Worm (Caenorhabditis elegans) whole organism, L1 larva: Measurements from ENCODE around the gene sec-24.1.

ENCODE experiments used
- C04F5.9 ChIP-seq: sonication (generic microtip); optimal IDR thresholded peaks from 2 replicates; lab custom pipeline; 2016; ENCODE audit warnings: missing genetic modification characterization, missing compliant biosample characterization
- C16A3.4 ChIP-seq: fragments of 150-350 bp; optimal IDR thresholded peaks from 2 replicates; lab custom pipeline; 2014; ENCODE audit warnings: missing biosample characterization, missing genetic modification characterization
- C34B4.2 ChIP-seq: sonication (generic microtip); optimal IDR thresholded peaks from 2 replicates; lab custom pipeline; 2017; ENCODE audit warnings: mild to moderate bottlenecking, missing genetic modification characterization, missing compliant biosample characterization
- F16B12.6 ChIP-seq: fragments of 150-350 bp; optimal IDR thresholded peaks from 2 replicates; lab custom pipeline; 2014; ENCODE audit warnings: missing biosample characterization, missing genetic modification characterization
- aha-1 ChIP-seq: fragments of 150-350 bp; optimal IDR thresholded peaks from 2 replicates; lab custom pipeline; 2014; ENCODE audit warnings: missing biosample characterization, missing genetic modification characterization
- alr-1 ChIP-seq: fragments of 200-800 bp; sonication (Bioruptor generic); optimal IDR thresholded peaks from 2 replicates; lab custom pipeline; 2018; ENCODE audit warnings: borderline replicate concordance, mild to moderate bottlenecking, missing genetic modification characterization, missing compliant biosample characterization
- blmp-1 ChIP-seq: fragments of 150-350 bp; optimal IDR thresholded peaks from 2 replicates; lab custom pipeline; 2014; ENCODE audit warnings: missing biosample characterization, missing genetic modification characterization
- ceh-63 ChIP-seq: fragments of 200-800 bp; sonication (Bioruptor generic); optimal IDR thresholded peaks from 2 replicates; lab custom pipeline; 2018; ENCODE audit warnings: mild to moderate bottlenecking, missing genetic modification characterization, missing compliant biosample characterization
- ceh-88 ChIP-seq: fragments of 200-800 bp; sonication (Bioruptor generic); IDR thresholded peaks from 2 replicates; pipeline ENCODE4 v1.3.6; 2022; ENCODE audit warnings: missing genetic modification characterization, missing compliant biosample characterization
- ceh-90 ChIP-seq: sonication (generic microtip); optimal IDR thresholded peaks from 2 replicates; lab custom pipeline; 2016; ENCODE audit warnings: missing genetic modification characterization, missing compliant biosample characterization
- dpl-1 ChIP-seq, 3 experiments: fragments of 150-350 bp in 2 of 3; sonication (generic microtip) in 1 of 3; optimal IDR thresholded peaks; 2 replicates each; lab custom pipeline; 2014 to 2017; ENCODE audit warnings: missing biosample characterization in 3 of 3, missing genetic modification characterization in 3 of 3, missing genetic modification reagents in 3 of 3
- efl-3 ChIP-seq: fragments of 200-800 bp; sonication (Bioruptor generic); optimal IDR thresholded peaks from 2 replicates; lab custom pipeline; 2018; ENCODE audit warnings: mild to moderate bottlenecking, missing genetic modification characterization, missing compliant biosample characterization
- egl-13 ChIP-seq: sonication (generic microtip); optimal IDR thresholded peaks from 2 replicates; lab custom pipeline; 2016; ENCODE audit warnings: missing genotype, missing genetic modification reagents, missing genetic modification characterization, missing compliant biosample characterization
- egl-27 ChIP-seq, 2 experiments: fragments of 150-350 bp in 1 of 2; sonication (generic microtip); optimal IDR thresholded peaks; 3 replicates each; lab custom pipeline; 2017 to 2018; ENCODE audit warnings: missing biosample characterization in 2 of 2, missing genetic modification characterization in 2 of 2, missing genetic modification reagents in 2 of 2
- elt-3 ChIP-seq, 6 experiments: fragments of 150-350 bp in 1 of 6; sonication (generic microtip); optimal IDR thresholded peaks; 2 replicates each; lab custom pipeline; 2017 to 2018; ENCODE audit warnings: missing biosample characterization in 6 of 6, missing genetic modification characterization in 6 of 6, inconsistent platforms in 1 of 6
- fkh-10 ChIP-seq: sonication (generic microtip); optimal IDR thresholded peaks from 2 replicates; lab custom pipeline; 2017; ENCODE audit warnings: missing biosample characterization, missing genetic modification reagents, missing genetic modification characterization
- fkh-4 ChIP-seq: sonication (generic microtip); optimal IDR thresholded peaks from 2 replicates; lab custom pipeline; 2016; ENCODE audit warnings: missing compliant biosample characterization, missing genetic modification characterization, borderline replicate concordance
- fos-1 ChIP-seq: fragments of 150-350 bp; optimal IDR thresholded peaks from 2 replicates; lab custom pipeline; 2014; ENCODE audit warnings: missing biosample characterization, missing genetic modification characterization
- hlh-17 ChIP-seq: fragments of 200-800 bp; sonication (Bioruptor generic); optimal IDR thresholded peaks from 2 replicates; lab custom pipeline; 2018; ENCODE audit warnings: missing genetic modification characterization, mild to moderate bottlenecking, missing compliant biosample characterization, moderate library complexity, borderline replicate concordance
- hlh-4 ChIP-seq: sonication (generic microtip); optimal IDR thresholded peaks from 2 replicates; lab custom pipeline; 2016; ENCODE audit warnings: mild to moderate bottlenecking, missing genetic modification characterization, missing compliant biosample characterization
- hpl-2 ChIP-seq: fragments of 150-350 bp; optimal IDR thresholded peaks from 2 replicates; lab custom pipeline; 2014; ENCODE audit warnings: missing biosample characterization, missing genetic modification reagents, missing genetic modification characterization
- irx-1 ChIP-seq: sonication (generic microtip); optimal IDR thresholded peaks from 2 replicates; lab custom pipeline; 2016; ENCODE audit warnings: missing genetic modification characterization, missing compliant biosample characterization
- isw-1 ChIP-seq: fragments of 200-800 bp; sonication (Bioruptor generic); IDR thresholded peaks from 2 replicates; pipeline ENCODE4 v1.3.6; 2022; ENCODE audit warnings: missing genetic modification characterization, missing compliant biosample characterization
- jun-1 ChIP-seq: fragments of 150-350 bp; optimal IDR thresholded peaks from 2 replicates; lab custom pipeline; 2014; ENCODE audit warnings: missing biosample characterization, missing genetic modification reagents, missing genetic modification characterization
- lin-13 ChIP-seq: fragments of 150-350 bp; optimal IDR thresholded peaks from 2 replicates; lab custom pipeline; 2014; ENCODE audit warnings: missing biosample characterization, missing genetic modification reagents, missing genetic modification characterization
- lin-15B ChIP-seq: fragments of 150-350 bp; sonication (generic microtip); optimal IDR thresholded peaks from 3 replicates; lab custom pipeline; 2014; ENCODE audit warnings: missing biosample characterization, missing genetic modification characterization
- lin-35 ChIP-seq, 2 experiments: fragments of 150-350 bp; optimal IDR thresholded peaks; 2 replicates each; lab custom pipeline; 2014; ENCODE audit warnings: missing biosample characterization in 2 of 2, missing genetic modification characterization in 2 of 2, missing genetic modification reagents in 2 of 2
- lin-39 ChIP-seq: fragments of 150-350 bp; optimal IDR thresholded peaks from 2 replicates; lab custom pipeline; 2014; ENCODE audit warnings: missing biosample characterization, missing genetic modification reagents, missing genetic modification characterization
- lsy-2 ChIP-seq, 2 experiments: fragments of 150-350 bp; optimal IDR thresholded peaks; 2 replicates each; lab custom pipeline; 2014; ENCODE audit warnings: missing biosample characterization in 2 of 2, missing genetic modification characterization in 2 of 2
- mab-9 ChIP-seq: fragments of 200-800 bp; sonication (Bioruptor generic); IDR thresholded peaks from 2 replicates; pipeline ENCODE4 v1.3.6; 2022; ENCODE audit warnings: missing genetic modification reagents, missing genetic modification characterization, missing compliant biosample characterization
- mef-2 ChIP-seq: fragments of 150-350 bp; optimal IDR thresholded peaks from 2 replicates; lab custom pipeline; 2014; ENCODE audit warnings: missing biosample characterization, missing genetic modification characterization
- mep-1 ChIP-seq: fragments of 150-350 bp; optimal IDR thresholded peaks from 2 replicates; lab custom pipeline; 2014; ENCODE audit warnings: missing biosample characterization, missing genetic modification characterization
- nhr-11 ChIP-seq: fragments of 150-350 bp; optimal IDR thresholded peaks from 2 replicates; lab custom pipeline; 2014; ENCODE audit warnings: missing biosample characterization, missing genetic modification characterization
- nhr-237 ChIP-seq: fragments of 150-350 bp; optimal IDR thresholded peaks from 2 replicates; lab custom pipeline; 2014; ENCODE audit warnings: missing biosample characterization, missing genetic modification characterization
- nhr-47 ChIP-seq: sonication (generic microtip); optimal IDR thresholded peaks from 2 replicates; lab custom pipeline; 2016; ENCODE audit warnings: mild to moderate bottlenecking, missing genetic modification characterization, moderate library complexity, missing compliant biosample characterization
- nhr-71 ChIP-seq: sonication (generic microtip); optimal IDR thresholded peaks from 2 replicates; lab custom pipeline; 2016; ENCODE audit warnings: mild to moderate bottlenecking, missing genetic modification characterization, moderate library complexity, missing compliant biosample characterization
- nhr-77 ChIP-seq: fragments of 150-350 bp; optimal IDR thresholded peaks from 2 replicates; lab custom pipeline; 2014; ENCODE audit warnings: missing biosample characterization, missing genetic modification characterization
- nhr-90 ChIP-seq: sonication (generic microtip); optimal IDR thresholded peaks from 2 replicates; lab custom pipeline; 2016; ENCODE audit warnings: mild to moderate bottlenecking, missing genetic modification characterization, missing compliant biosample characterization; ENCODE audit not compliant: poor library complexity
- pax-3 ChIP-seq: fragments of 200-800 bp; sonication (Bioruptor generic); optimal IDR thresholded peaks from 2 replicates; lab custom pipeline; 2018; ENCODE audit warnings: mild to moderate bottlenecking, missing genetic modification characterization, moderate library complexity, missing compliant biosample characterization
- rnt-1 ChIP-seq: sonication (generic microtip); optimal IDR thresholded peaks from 2 replicates; lab custom pipeline; 2016; ENCODE audit warnings: mild to moderate bottlenecking, missing genetic modification characterization, moderate library complexity, missing compliant biosample characterization
- skn-1 ChIP-seq: fragments of 150-350 bp; optimal IDR thresholded peaks from 2 replicates; lab custom pipeline; 2014; ENCODE audit warnings: missing biosample characterization, missing genetic modification characterization
- snu-23 ChIP-seq: sonication (generic microtip); optimal IDR thresholded peaks from 2 replicates; lab custom pipeline; 2016; ENCODE audit warnings: missing genetic modification characterization, missing compliant biosample characterization
- sptf-1 ChIP-seq: fragments of 150-350 bp; optimal IDR thresholded peaks from 2 replicates; lab custom pipeline; 2014; ENCODE audit warnings: missing biosample characterization, missing genetic modification characterization
- swsn-7 ChIP-seq: sonication (generic microtip); optimal IDR thresholded peaks from 2 replicates; lab custom pipeline; 2016; ENCODE audit warnings: missing genetic modification characterization, missing compliant biosample characterization
- tbx-2 ChIP-seq: sonication (generic microtip); optimal IDR thresholded peaks from 2 replicates; lab custom pipeline; 2016; ENCODE audit warnings: missing genetic modification characterization, missing compliant biosample characterization
- tlp-1 ChIP-seq: fragments of 150-350 bp; optimal IDR thresholded peaks from 2 replicates; lab custom pipeline; 2014; ENCODE audit warnings: missing biosample characterization, missing genetic modification characterization
- unc-30 ChIP-seq: sonication (generic microtip); optimal IDR thresholded peaks from 2 replicates; lab custom pipeline; 2017; ENCODE audit warnings: missing biosample characterization, missing genetic modification characterization
- unc-62 ChIP-seq: fragments of 150-350 bp; optimal IDR thresholded peaks from 2 replicates; lab custom pipeline; 2014; ENCODE audit warnings: missing biosample characterization, missing genetic modification reagents, missing genetic modification characterization
- vab-15 ChIP-seq: sonication (generic microtip); optimal IDR thresholded peaks from 2 replicates; lab custom pipeline; 2017; ENCODE audit warnings: missing genotype, mild to moderate bottlenecking, missing genetic modification characterization, missing compliant biosample characterization
- xbp-1 ChIP-seq: sonication (generic microtip); optimal IDR thresholded peaks from 2 replicates; lab custom pipeline; 2016; ENCODE audit warnings: missing genetic modification characterization, missing compliant biosample characterization
- zag-1 ChIP-seq: fragments of 150-350 bp; optimal IDR thresholded peaks from 2 replicates; lab custom pipeline; 2014; ENCODE audit warnings: missing biosample characterization, missing genetic modification characterization
- zip-4 ChIP-seq: fragments of 200-800 bp; sonication (Bioruptor generic); optimal IDR thresholded peaks from 2 replicates; lab custom pipeline; 2018; ENCODE audit warnings: mild to moderate bottlenecking, missing genetic modification characterization, moderate library complexity, missing compliant biosample characterization
- ztf-11 ChIP-seq, 2 experiments: sonication (generic microtip); optimal IDR thresholded peaks; 2 replicates each; lab custom pipeline; 2016 to 2017; ENCODE audit warnings: missing genetic modification characterization in 2 of 2, missing biosample characterization in 1 of 2, missing compliant biosample characterization in 1 of 2

sec-24.1 gene

ce11 chrIV:11592820-11593219 is 26.8 kb upstream of the sec-24.1 start:
- TF ChIP-seq C04F5.9 (peak; percentile 44), zip-4 (GFP tag; lab: Kevin White, UChicago) (no peak), xbp-1 (peak; percentile 49), irx-1 (tag; lab: Kevin White, UChicago) (peak; percentile 75), nhr-237 (tag; lab: Kevin White, UChicago) (no peak), vab-15 (tag; lab: Kevin White, UChicago) (no peak), fos-1 (tag; lab: Kevin White, UChicago) (no peak), efl-3 (no peak), alr-1 (no peak), sptf-1 (no peak), tlp-1 (no peak), F16B12.6 (tag; lab: Kevin White, UChicago) (no peak), mep-1 (peak; percentile 70), nhr-77 (tag; lab: Kevin White, UChicago) (no peak), lin-39 (tag; lab: Kevin White, UChicago) (peak; percentile 14), swsn-7 (tag; lab: Kevin White, UChicago) (peak; percentile 24), snu-23 (GFP tag; lab: Kevin White, UChicago) (peak; percentile 15), ceh-90 (tag; lab: Kevin White, UChicago) (peak; percentile 89), hlh-17 (no peak), mef-2 (tag; lab: Kevin White, UChicago) (no peak), nhr-71 (tag; lab: Kevin White, UChicago) (peak; percentile 66), isw-1 (peak; percentile 31; the same call in 1 of the 2 replicates), C16A3.4 (tag; lab: Kevin White, UChicago) (peak; percentile 38), zag-1 (tag; lab: Kevin White, UChicago) (no peak), C34B4.2 (tag; lab: Kevin White, UChicago) (no peak), hpl-2 (no peak), elt-3 (tag; optimal IDR thresholded peaks at IDR 0.05; lab: Kevin White, UChicago) (peak in 1 of 6 experiments; percentile 48), ztf-11 (tag; optimal IDR thresholded peaks at IDR 0.05; lab: Kevin White, UChicago) (peak in 1 of 2 experiments; percentile 53), tbx-2 (peak; percentile 31), fkh-10 (no peak), fkh-4 (tag; lab: Kevin White, UChicago) (peak; percentile 37), unc-62 (GFP tag; lab: Kevin White, UChicago) (no peak), rnt-1 (tag; lab: Kevin White, UChicago) (peak; percentile 91), mab-9 (GFP tag; lab: Robert Waterston, UW) (no peak), lin-15B (peak; percentile 66), jun-1 (tag; lab: Kevin White, UChicago) (no peak), blmp-1 (peak; percentile 32), lin-35 (GFP tag; optimal IDR thresholded peaks at IDR 0.05; lab: Kevin White, UChicago) (peak; percentile 28 to 60), lin-13 (GFP tag; lab: Kevin White, UChicago) (no peak), egl-13 (tag; lab: Kevin White, UChicago) (peak; percentile 59), skn-1 (tag; lab: Kevin White, UChicago) (peak; percentile 71), ceh-63 (GFP tag; lab: Kevin White, UChicago) (no peak), egl-27 (tag; optimal IDR thresholded peaks at IDR 0.05; lab: Kevin White, UChicago) (no peak), dpl-1 (GFP tag; optimal IDR thresholded peaks at IDR 0.05; lab: Kevin White, UChicago) (peak in 2 of 3 experiments; percentile 39 to 55), pax-3 (tag; lab: Kevin White, UChicago) (peak; percentile 2), ceh-88 (GFP tag; lab: Robert Waterston, UW) (peak; percentile 33; the same call in 1 of the 2 replicates), lsy-2 (tag; optimal IDR thresholded peaks at IDR 0.05; lab: Kevin White, UChicago) (peak; percentile 60 to 69), nhr-11 (tag; lab: Kevin White, UChicago) (peak; percentile 14), unc-30 (tag; lab: Kevin White, UChicago) (no peak), hlh-4 (tag; lab: Kevin White, UChicago) (no peak), nhr-47 (tag; lab: Kevin White, UChicago) (peak; percentile 63), aha-1 (tag; lab: Kevin White, UChicago) (no peak), nhr-90 (tag; lab: Kevin White, UChicago) (peak; percentile 70)
